Fruit fly (Drosophila melanogaster): ENCODE measurements around the gene Rnf146.
A peak's percentile ranks its signal among the peaks of the same experiment; 100 is the strongest.

Gene Rnf146

dm6 chr3L:19642448-19643020 is at the start of gene Rnf146:
TSS of gene Rnf146 (minus strand) at chr3L:19642816.
- TF ChIP-seq brk (GFP tag; optimal IDR thresholded peaks at IDR 0.05) (peak; percentile 25), N (GFP tag; optimal IDR thresholded peaks at IDR 0.05) (no peak), HLH106 (tag; optimal IDR thresholded peaks at IDR 0.05) (peak; percentile 2), Rel (GFP tag; optimal IDR thresholded peaks at IDR 0.05) (no peak), Rel (tag; optimal IDR thresholded peaks at IDR 0.05) (peak; percentile 22), dmrt93B (GFP tag; optimal IDR thresholded peaks at IDR 0.05) (no peak), Hnf4 (GFP tag; optimal IDR thresholded peaks at IDR 0.05) (peak; percentile 34), h (GFP tag; optimal IDR thresholded peaks at IDR 0.05) (peak; percentile 3)

DNA sequence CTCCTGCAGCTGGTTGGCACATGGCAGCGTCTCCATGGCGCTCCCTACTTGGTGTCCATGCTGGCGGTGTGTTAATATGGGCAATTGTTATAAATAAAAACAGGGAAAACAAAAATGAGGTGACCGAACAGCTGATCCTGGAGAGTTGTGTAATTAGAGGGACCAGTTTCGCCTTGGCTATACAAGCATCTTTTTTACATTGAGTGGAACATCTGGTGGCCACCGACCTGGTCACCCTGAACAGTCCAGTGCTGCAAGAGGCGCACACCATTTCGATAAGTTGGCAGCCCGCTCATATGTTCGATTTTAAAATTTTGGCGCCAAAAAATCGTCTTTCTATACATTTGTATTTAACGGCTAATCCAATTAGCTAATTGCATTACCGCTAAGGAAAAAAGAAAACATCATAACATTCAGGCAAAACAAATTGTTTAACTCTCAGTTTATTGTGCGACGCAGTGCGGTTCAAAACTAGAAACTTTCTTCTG is 44.6 kb upstream of the Rnf146 start, which contains the start of the genes CG8765 and Gbeta76C:
Gene CG8765, minus strand, starts transcription at position 154 of the 488 bp plus-strand sequence.
Gene Gbeta76C, plus strand, starts transcription at position 438 of the 488 bp plus-strand sequence.
- TF ChIP-seq dsf (GFP tag; optimal IDR thresholded peaks at IDR 0.05; ENCODE audit: borderline replicate concordance) = no peak
- TF ChIP-seq Hr83 (GFP tag; optimal IDR thresholded peaks at IDR 0.05; ENCODE audit: poor library complexity, severe bottlenecking) = peak; percentile 16
- TF ChIP-seq sv (GFP tag; optimal IDR thresholded peaks at IDR 0.05) = peak; percentile 10
- TF ChIP-seq foxo (GFP tag; optimal IDR thresholded peaks at IDR 0.05) = peak in 1 of 2 experiments; percentile 56
- TF ChIP-seq ey (GFP tag; optimal IDR thresholded peaks at IDR 0.05) = peak; percentile 7
- TF ChIP-seq rgr (GFP tag; optimal IDR thresholded peaks at IDR 0.05) = peak; percentile 32
- peak; percentile 60 for TF ChIP-seq HLH106 (tag; optimal IDR thresholded peaks at IDR 0.05)
- TF ChIP-seq Rel (GFP tag; optimal IDR thresholded peaks at IDR 0.05) = no peak
- peak; percentile 40 for TF ChIP-seq Rel (tag; optimal IDR thresholded peaks at IDR 0.05)
- TF ChIP-seq pan (optimal IDR thresholded peaks at IDR 0.05) = no peak

DNA sequence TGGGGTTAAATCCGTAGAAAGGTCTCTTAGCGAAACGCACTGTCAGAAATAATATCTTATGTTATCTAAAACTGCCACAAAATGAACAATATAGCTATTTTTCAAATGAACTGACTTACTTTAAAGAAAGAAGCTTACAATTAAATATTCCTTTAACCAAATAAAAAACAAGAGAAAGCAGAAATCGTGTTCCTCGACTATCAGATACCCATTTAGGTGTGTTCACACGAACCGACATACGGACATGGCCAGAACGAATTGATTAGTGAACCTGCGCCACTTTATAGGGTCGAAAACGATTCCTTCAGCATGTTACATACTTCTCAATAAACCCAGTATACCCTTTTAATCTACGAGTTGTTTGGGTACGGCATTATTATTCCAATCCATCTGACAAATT is 40.9 kb upstream of the Rnf146 start:
- TF ChIP-seq brk (GFP tag; optimal IDR thresholded peaks at IDR 0.05) (no peak), Abd-B (GFP tag; optimal IDR thresholded peaks at IDR 0.05) (no peak), br (GFP tag; optimal IDR thresholded peaks at IDR 0.05) (no peak), jim (GFP tag; optimal IDR thresholded peaks at IDR 0.05) (no peak), psq (GFP tag; optimal IDR thresholded peaks at IDR 0.05) (no peak), woc (GFP tag; optimal IDR thresholded peaks at IDR 0.05) (no peak), Mio (GFP tag; optimal IDR thresholded peaks at IDR 0.05) (no peak), Hnf4 (GFP tag; optimal IDR thresholded peaks at IDR 0.05) (no peak), sv (GFP tag; optimal IDR thresholded peaks at IDR 0.05) (no peak), N (GFP tag; optimal IDR thresholded peaks at IDR 0.05) (no peak), foxo (GFP tag; optimal IDR thresholded peaks at IDR 0.05) (no peak)

DNA sequence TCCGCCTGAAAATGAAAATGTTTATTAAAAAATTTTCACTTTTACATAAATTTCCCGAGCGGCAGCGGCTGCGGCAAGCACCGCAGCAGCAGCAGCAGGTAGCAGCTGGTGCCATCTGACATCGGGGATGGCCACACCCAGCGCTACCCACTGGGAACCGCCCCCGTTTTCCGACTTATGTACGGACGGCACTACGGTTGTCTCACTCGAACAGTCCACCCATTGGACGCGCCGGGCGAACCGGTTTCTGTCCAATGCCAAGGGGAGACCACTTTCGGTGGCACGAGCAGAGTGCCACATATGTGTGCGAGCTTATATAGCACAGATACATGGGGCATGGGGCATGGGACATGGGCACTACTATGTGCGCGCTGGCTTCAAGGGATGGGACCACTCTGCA is 40.3 kb upstream of the Rnf146 start:
- no peak for TF ChIP-seq lola (GFP tag; optimal IDR thresholded peaks at IDR 0.05)
- no peak for TF ChIP-seq woc (GFP tag; optimal IDR thresholded peaks at IDR 0.05)
- TF ChIP-seq dmrt93B (GFP tag; optimal IDR thresholded peaks at IDR 0.05) = no peak
- TF ChIP-seq Vsx2 (GFP tag; optimal IDR thresholded peaks at IDR 0.05; ENCODE audit: partially characterized antibody) = peak; percentile 64
- TF ChIP-seq usp (GFP tag; optimal IDR thresholded peaks at IDR 0.05) = no peak
- no peak for TF ChIP-seq Hr83 (GFP tag; optimal IDR thresholded peaks at IDR 0.05; ENCODE audit: poor library complexity, severe bottlenecking)
- peak; percentile 84 for TF ChIP-seq Dif (GFP tag; optimal IDR thresholded peaks at IDR 0.05; ENCODE audit: partially characterized antibody)

- TF ChIP-seq ey (GFP tag; optimal IDR thresholded peaks at IDR 0.05) (no peak), Hr83 (GFP tag; optimal IDR thresholded peaks at IDR 0.05; ENCODE audit: poor library complexity, severe bottlenecking) (no peak), Mio (GFP tag; optimal IDR thresholded peaks at IDR 0.05) (no peak), Sp1 (GFP tag; optimal IDR thresholded peaks at IDR 0.05) (peak; percentile 48), dsf (GFP tag; optimal IDR thresholded peaks at IDR 0.05; ENCODE audit: borderline replicate concordance) (no peak), Abd-B (GFP tag; optimal IDR thresholded peaks at IDR 0.05) (no peak), Jra (GFP tag; optimal IDR thresholded peaks at IDR 0.05) (no peak), sv (GFP tag; optimal IDR thresholded peaks at IDR 0.05) (no peak), woc (GFP tag; optimal IDR thresholded peaks at IDR 0.05) (peak; percentile 48), CG32264 (GFP tag; optimal IDR thresholded peaks at IDR 0.05) (no peak), fru (GFP tag; optimal IDR thresholded peaks at IDR 0.05) (peak; percentile 68), h (GFP tag; optimal IDR thresholded peaks at IDR 0.05) (peak; percentile 56), lola (GFP tag; optimal IDR thresholded peaks at IDR 0.05) (no peak), Dfd (GFP tag; optimal IDR thresholded peaks at IDR 0.05) (peak; percentile 61), brk (GFP tag; optimal IDR thresholded peaks at IDR 0.05) (no peak), tai (GFP tag; optimal IDR thresholded peaks at IDR 0.05) (no peak), br (GFP tag; optimal IDR thresholded peaks at IDR 0.05) (no peak), foxo (GFP tag; optimal IDR thresholded peaks at IDR 0.05) (peak in 1 of 2 experiments; percentile 65), Dif (GFP tag; optimal IDR thresholded peaks at IDR 0.05; ENCODE audit: partially characterized antibody) (no peak), CG9705 (GFP tag; optimal IDR thresholded peaks at IDR 0.05) (peak; percentile 4), usp (GFP tag; optimal IDR thresholded peaks at IDR 0.05) (no peak), rgr (GFP tag; optimal IDR thresholded peaks at IDR 0.05) (peak; percentile 8), dmrt93B (GFP tag; optimal IDR thresholded peaks at IDR 0.05) (no peak), N (GFP tag; optimal IDR thresholded peaks at IDR 0.05) (no peak), OdsH (GFP tag; optimal IDR thresholded peaks at IDR 0.05) (no peak), sage (GFP tag; optimal IDR thresholded peaks at IDR 0.05) (no peak), psq (GFP tag; optimal IDR thresholded peaks at IDR 0.05) (peak; percentile 12), HLH106 (tag; optimal IDR thresholded peaks at IDR 0.05) (peak; percentile 48), dl (GFP tag; optimal IDR thresholded peaks at IDR 0.05; ENCODE audit: insufficient read depth in 1 of 2, partially characterized antibody in 2 of 2) (no peak), jim (GFP tag; optimal IDR thresholded peaks at IDR 0.05) (no peak), Hr78 (GFP tag; optimal IDR thresholded peaks at IDR 0.05) (no peak), pan (optimal IDR thresholded peaks at IDR 0.05) (no peak), Rel (GFP tag; optimal IDR thresholded peaks at IDR 0.05) (no peak), Rel (tag; optimal IDR thresholded peaks at IDR 0.05) (no peak)
Observed at dm6 chr3L:19676050-19676449, 33.4 kb upstream of the Rnf146 start.

Measured in whole organism, wandering third instar larva.